Fruit fly (Drosophila melanogaster) whole organism, wandering third instar larva: ENCODE measurements around the gene CG10097.

ENCODE experiments used
- CG32264 ChIP-seq: fragments of 200-800 bp; sonication (Bioruptor generic); optimal IDR thresholded peaks from 2 replicates; lab custom pipeline; 2016; ENCODE audit warnings: missing biosample characterization, missing genetic modification characterization
- CrebA ChIP-seq: fragments of 200-800 bp; sonication (Bioruptor generic); optimal IDR thresholded peaks from 2 replicates; lab custom pipeline; 2016; ENCODE audit warnings: missing biosample characterization, mild to moderate bottlenecking, missing genetic modification characterization, borderline replicate concordance
- GATAd ChIP-seq: sonication (Bioruptor generic); optimal IDR thresholded peaks from 2 replicates; lab custom pipeline; 2016; ENCODE audit warnings: missing biosample characterization, missing genetic modification characterization
- Hr78 ChIP-seq: fragments of >200 bp; optimal IDR thresholded peaks from 2 replicates; lab custom pipeline; 2017; ENCODE audit warnings: missing biosample characterization, missing genetic modification characterization
- OdsH ChIP-seq: fragments of 200-800 bp; sonication (Bioruptor generic); optimal IDR thresholded peaks from 2 replicates; lab custom pipeline; 2016; ENCODE audit warnings: missing biosample characterization, mild to moderate bottlenecking, missing genetic modification characterization
- br ChIP-seq: fragments of 200-800 bp; sonication (Bioruptor generic); optimal IDR thresholded peaks from 2 replicates; lab custom pipeline; 2016; ENCODE audit warnings: missing biosample characterization, missing genetic modification characterization
- psq ChIP-seq: fragments of 200-800 bp; sonication (Bioruptor generic); optimal IDR thresholded peaks from 3 replicates; lab custom pipeline; 2017; ENCODE audit warnings: missing biosample characterization, mild to moderate bottlenecking, missing genetic modification characterization, moderate library complexity

DNA sequence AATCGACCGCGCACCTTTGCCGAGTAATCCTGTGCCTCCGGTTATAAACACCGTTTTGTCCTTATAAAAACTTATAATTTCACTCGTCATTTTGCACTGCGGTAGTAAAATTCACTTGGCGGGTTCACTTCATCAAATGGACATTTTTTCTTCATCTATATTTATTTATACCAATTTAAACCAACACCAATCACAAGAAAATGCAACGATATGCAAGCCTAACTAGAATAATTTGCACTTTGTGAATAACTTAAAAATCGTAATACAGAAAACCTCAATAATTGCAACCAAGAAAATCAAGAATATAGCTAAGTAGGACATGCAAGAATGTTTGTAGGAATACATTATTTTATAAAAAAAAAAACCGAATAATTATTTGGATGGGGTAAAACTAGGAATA lies at the start of gene CG10097, which contains the start of gene CG10096:
- no peak for TF ChIP-seq OdsH (GFP tag; lab: Kevin White, UChicago)
- no peak for TF ChIP-seq GATAd
- TF ChIP-seq CrebA: no peak
- no peak for TF ChIP-seq br
- TF ChIP-seq psq (GFP tag; lab: Kevin White, UChicago): no peak
- TF ChIP-seq Hr78 (GFP tag; lab: Kevin White, UChicago): no peak
- no peak for TF ChIP-seq CG32264
